Fruit fly (Drosophila melanogaster): ENCODE data around the gene boss.
A peak's percentile ranks its signal among the peaks of the same experiment; 100 is the strongest.

The boss gene

DNA sequence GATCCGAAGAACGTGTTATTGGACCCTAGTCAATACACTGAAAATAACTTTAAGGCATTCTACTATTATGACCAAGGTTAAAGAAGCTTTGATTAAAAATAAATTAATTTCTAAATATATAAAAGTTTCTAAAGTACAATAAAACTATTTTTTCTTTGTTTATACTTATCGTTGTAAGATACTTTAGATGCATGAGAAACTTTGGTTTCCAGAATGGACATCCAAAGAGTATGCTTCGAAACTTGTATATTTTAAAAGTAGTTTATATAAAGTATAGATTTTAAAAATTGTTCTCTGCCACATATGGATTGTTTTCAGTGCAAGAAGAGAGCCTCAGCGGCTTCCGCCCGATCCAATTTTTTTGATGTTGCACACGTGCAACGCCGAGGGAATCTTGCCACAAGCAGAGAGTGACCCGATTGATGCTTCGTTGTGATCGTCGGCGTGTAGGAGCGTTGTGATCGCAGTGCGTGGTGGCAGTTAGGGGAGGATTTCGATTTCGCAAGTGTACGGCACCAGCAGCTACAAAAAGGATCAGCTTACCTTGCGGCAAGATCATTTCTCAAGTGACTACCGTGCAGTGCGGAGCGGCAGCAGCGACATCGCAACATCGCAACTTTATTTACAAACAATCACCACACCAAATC lies 35.4 kb downstream of the boss start (continued):
- peak; percentile 83 for TF ChIP-seq CG8290 (GFP tag; optimal IDR thresholded peaks at IDR 0.05)
- TF ChIP-seq CG8290 (tag; optimal IDR thresholded peaks at IDR 0.05), result peak in 1 of 2 experiments; percentile 47
- no peak for TF ChIP-seq en (GFP tag; optimal IDR thresholded peaks at IDR 0.05)
- TF ChIP-seq tio (GFP tag; optimal IDR thresholded peaks at IDR 0.05), result peak; percentile 83
- TF ChIP-seq CG17361 (GFP tag; IDR thresholded peaks at IDR 0.05), result peak; percentile 86
- TF ChIP-seq CG1602 (GFP tag; optimal IDR thresholded peaks at IDR 0.05), result peak; percentile 85
- TF ChIP-seq Dip3 (GFP tag; optimal IDR thresholded peaks at IDR 0.05), result no peak
- peak; percentile 34 for TF ChIP-seq CG17568 (GFP tag; optimal IDR thresholded peaks at IDR 0.05)
- no peak for TF ChIP-seq CG9609 (GFP tag; optimal IDR thresholded peaks at IDR 0.05)
- TF ChIP-seq CG1529 (GFP tag; optimal IDR thresholded peaks at IDR 0.05), result peak; percentile 83
- no peak for TF ChIP-seq CG15011 (GFP tag; optimal IDR thresholded peaks at IDR 0.05)
- no peak for TF ChIP-seq CG8281 (tag; optimal IDR thresholded peaks at IDR 0.05)
- peak; percentile 28 for TF ChIP-seq CTCF (GFP tag; optimal IDR thresholded peaks at IDR 0.05)
- TF ChIP-seq CG5953 (GFP tag; IDR thresholded peaks at IDR 0.05), result no peak
- no peak for TF ChIP-seq pan (optimal IDR thresholded peaks at IDR 0.05)
- TF ChIP-seq pan (GFP tag; optimal IDR thresholded peaks at IDR 0.05 in 1 of 2, IDR thresholded peaks at IDR 0.05 in 1 of 2), result peak in 1 of 2 experiments; percentile 4
- TF ChIP-seq Meics (GFP tag; optimal IDR thresholded peaks at IDR 0.05), result no peak
- no peak for TF ChIP-seq hbn (GFP tag; IDR thresholded peaks at IDR 0.05; ENCODE audit: partially characterized antibody)
- TF ChIP-seq CG3847 (GFP tag; IDR thresholded peaks at IDR 0.05), result no peak
- peak; percentile 96 for TF ChIP-seq ac (GFP tag; optimal IDR thresholded peaks at IDR 0.05)

- TF ChIP-seq h (optimal IDR thresholded peaks at IDR 0.05), result peak; percentile 49
- TF ChIP-seq grau (tag; optimal IDR thresholded peaks at IDR 0.05), result no peak
- 0 out of 2 replicates have a peak, but pooled peaks have one; percentile 20 for TF ChIP-seq klu (GFP tag; IDR thresholded peaks at IDR 0.05)
- TF ChIP-seq CG6813 (GFP tag; optimal IDR thresholded peaks at IDR 0.05), result no peak
- no peak for TF ChIP-seq CG13287 (GFP tag; IDR thresholded peaks at IDR 0.05; ENCODE audit: partially characterized antibody)
- no peak for TF ChIP-seq Sry-β (GFP tag; optimal IDR thresholded peaks at IDR 0.05)
- TF ChIP-seq HLHmδ (GFP tag; optimal IDR thresholded peaks at IDR 0.05), result peak; percentile 38
- TF ChIP-seq CG18599 (GFP tag; optimal IDR thresholded peaks at IDR 0.05), result no peak
- TF ChIP-seq vnd (GFP tag; IDR thresholded peaks at IDR 0.05; ENCODE audit: partially characterized antibody), result 0 out of 3 replicates have a peak, but pooled peaks have one; percentile 21
- TF ChIP-seq slp2 (GFP tag; optimal IDR thresholded peaks at IDR 0.05), result no peak
- no peak for TF ChIP-seq CG12236 (GFP tag; optimal IDR thresholded peaks at IDR 0.05)
- no peak for TF ChIP-seq z (GFP tag; IDR thresholded peaks at IDR 0.05)
- no peak for TF ChIP-seq tgo (GFP tag; IDR thresholded peaks at IDR 0.05)
- peak; percentile 84 for TF ChIP-seq ac (GFP tag; optimal IDR thresholded peaks at IDR 0.05)
- TF ChIP-seq crol (GFP tag; IDR thresholded peaks at IDR 0.05), result peak; percentile 66
- TF ChIP-seq CG8478 (optimal IDR thresholded peaks at IDR 0.05), result no peak
- TF ChIP-seq Hr78 (GFP tag; optimal IDR thresholded peaks at IDR 0.05), result no peak
- TF ChIP-seq sens (GFP tag), result peak; percentile 53
- no peak for TF ChIP-seq CG8290 (GFP tag; optimal IDR thresholded peaks at IDR 0.05)
- TF ChIP-seq CG8290 (tag; optimal IDR thresholded peaks at IDR 0.05), result no peak
Measured at dm6 chr3R:25999130-25999529, 37.3 kb downstream of the boss start.

DNA sequence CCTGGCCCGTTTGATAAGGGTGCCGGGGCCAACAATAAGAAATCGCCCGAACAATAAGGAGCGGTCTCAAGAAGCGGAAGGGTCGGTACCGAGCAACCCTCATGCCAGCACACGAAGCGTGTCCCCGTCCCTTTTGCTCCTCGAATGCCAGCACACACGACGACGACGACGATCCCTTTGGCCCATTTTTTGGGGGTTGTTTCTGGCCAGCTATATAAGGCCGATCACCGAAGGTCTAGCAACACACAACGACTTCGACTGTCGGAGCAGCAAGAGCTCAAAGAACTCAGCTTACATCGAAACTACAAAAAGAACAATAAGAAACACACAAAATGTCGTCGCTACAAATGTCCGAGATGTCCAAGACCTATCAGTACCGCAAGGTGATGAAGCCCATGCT lies 37.8 kb downstream of the boss start:
- TF ChIP-seq Jarid2 (GFP tag; optimal IDR thresholded peaks at IDR 0.05) (peak; percentile 61), nerfin-1 (tag; optimal IDR thresholded peaks at IDR 0.05) (peak; percentile 97), Nf-YA (GFP tag; IDR thresholded peaks at IDR 0.05) (no peak), CG9797 (GFP tag; optimal IDR thresholded peaks at IDR 0.05) (no peak), Opbp (GFP tag; IDR thresholded peaks at IDR 0.05; ENCODE audit: partially characterized antibody) (peak; percentile 22; the same call in 1 of the 3 replicates), Side (GFP tag; optimal IDR thresholded peaks at IDR 0.05) (no peak), ttk (GFP tag; IDR thresholded peaks at IDR 0.05) (0 out of 2 replicates have a peak, but pooled peaks have one; percentile 17), Deaf1 (tag; optimal IDR thresholded peaks at IDR 0.05) (peak; percentile 81), HLHmδ (GFP tag; optimal IDR thresholded peaks at IDR 0.05) (peak; percentile 60), CG14710 (tag; optimal IDR thresholded peaks at IDR 0.05) (no peak), seq (GFP tag; IDR thresholded peaks at IDR 0.05) (peak; percentile 57; the same call in 1 of the 2 replicates), bbx (GFP tag; IDR thresholded peaks at IDR 0.05; ENCODE audit: partially characterized antibody) (peak; percentile 56; the same call in 1 of the 2 replicates), NFAT (GFP tag; IDR thresholded peaks at IDR 0.05) (0 out of 2 replicates have a peak, but pooled peaks have one; percentile 25), CG8924 (tag; optimal IDR thresholded peaks at IDR 0.05) (no peak), CG33213 (GFP tag; optimal IDR thresholded peaks at IDR 0.05) (no peak)
